Worm (Caenorhabditis elegans) whole organism, L1 larva: Measurements from ENCODE around the gene srsx-22.

ENCODE experiments used
- C04F5.9 ChIP-seq: sonication (generic microtip); optimal IDR thresholded peaks from 2 replicates; lab custom pipeline; 2016; ENCODE audit warnings: missing genetic modification characterization, missing compliant biosample characterization
- C16A3.4 ChIP-seq: fragments of 150-350 bp; optimal IDR thresholded peaks from 2 replicates; lab custom pipeline; 2014; ENCODE audit warnings: missing biosample characterization, missing genetic modification characterization
- F16B12.6 ChIP-seq: fragments of 150-350 bp; optimal IDR thresholded peaks from 2 replicates; lab custom pipeline; 2014; ENCODE audit warnings: missing biosample characterization, missing genetic modification characterization
- aha-1 ChIP-seq: fragments of 150-350 bp; optimal IDR thresholded peaks from 2 replicates; lab custom pipeline; 2014; ENCODE audit warnings: missing biosample characterization, missing genetic modification characterization
- alr-1 ChIP-seq: fragments of 200-800 bp; sonication (Bioruptor generic); optimal IDR thresholded peaks from 2 replicates; lab custom pipeline; 2018; ENCODE audit warnings: borderline replicate concordance, mild to moderate bottlenecking, missing genetic modification characterization, missing compliant biosample characterization
- aly-2 ChIP-seq: fragments of 150-350 bp; optimal IDR thresholded peaks from 2 replicates; lab custom pipeline; 2014; ENCODE audit warnings: missing biosample characterization, missing genetic modification characterization
- ceh-82 ChIP-seq, 3 experiments: fragments of 150-350 bp in 1 of 3; sonication (generic microtip) in 2 of 3; optimal IDR thresholded peaks; 2 replicates each; lab custom pipeline; 2014 to 2017; ENCODE audit warnings: missing biosample characterization in 3 of 3, missing genetic modification characterization in 3 of 3
- ces-1 ChIP-seq: fragments of 150-350 bp; optimal IDR thresholded peaks from 2 replicates; lab custom pipeline; 2014; ENCODE audit warnings: missing biosample characterization, missing genetic modification reagents, missing genetic modification characterization
- dpl-1 ChIP-seq, 3 experiments: fragments of 150-350 bp in 2 of 3; sonication (generic microtip) in 1 of 3; optimal IDR thresholded peaks; 2 replicates each; lab custom pipeline; 2014 to 2017; ENCODE audit warnings: missing biosample characterization in 3 of 3, missing genetic modification characterization in 3 of 3, missing genetic modification reagents in 3 of 3
- dsc-1 ChIP-seq: sonication (generic microtip); optimal IDR thresholded peaks from 2 replicates; lab custom pipeline; 2016; ENCODE audit warnings: mild to moderate bottlenecking, missing genetic modification characterization, missing compliant biosample characterization
- efl-1 ChIP-seq, 4 experiments: fragments of 150-350 bp; optimal IDR thresholded peaks in 3 of 4; peaks in 1 of 4; 1 replicate in 1 of 4; 2 replicates in 3 of 4; lab custom pipeline; 2014; ENCODE audit warnings: missing biosample characterization in 2 of 4, missing genetic modification characterization in 2 of 4, missing genetic modification reagents in 2 of 4
- efl-3 ChIP-seq: fragments of 200-800 bp; sonication (Bioruptor generic); optimal IDR thresholded peaks from 2 replicates; lab custom pipeline; 2018; ENCODE audit warnings: mild to moderate bottlenecking, missing genetic modification characterization, missing compliant biosample characterization
- egl-13 ChIP-seq: sonication (generic microtip); optimal IDR thresholded peaks from 2 replicates; lab custom pipeline; 2016; ENCODE audit warnings: missing genotype, missing genetic modification reagents, missing genetic modification characterization, missing compliant biosample characterization
- egl-27 ChIP-seq, 2 experiments: fragments of 150-350 bp in 1 of 2; sonication (generic microtip); optimal IDR thresholded peaks; 3 replicates each; lab custom pipeline; 2017 to 2018; ENCODE audit warnings: missing biosample characterization in 2 of 2, missing genetic modification characterization in 2 of 2, missing genetic modification reagents in 2 of 2
- elt-3 ChIP-seq, 6 experiments: fragments of 150-350 bp in 1 of 6; sonication (generic microtip); optimal IDR thresholded peaks; 2 replicates each; lab custom pipeline; 2017 to 2018; ENCODE audit warnings: missing biosample characterization in 6 of 6, missing genetic modification characterization in 6 of 6, inconsistent platforms in 1 of 6
- ets-5 ChIP-seq: fragments of 200-800 bp; sonication (Bioruptor generic); IDR thresholded peaks from 2 replicates; pipeline ENCODE4 v1.3.6; 2022; ENCODE audit warnings: missing genetic modification characterization, missing compliant biosample characterization
- fkh-8 ChIP-seq: sonication (generic microtip); optimal IDR thresholded peaks from 2 replicates; lab custom pipeline; 2016; ENCODE audit warnings: mild to moderate bottlenecking, missing genetic modification characterization, missing compliant biosample characterization
- fos-1 ChIP-seq: fragments of 150-350 bp; optimal IDR thresholded peaks from 2 replicates; lab custom pipeline; 2014; ENCODE audit warnings: missing biosample characterization, missing genetic modification characterization
- hlh-4 ChIP-seq: sonication (generic microtip); optimal IDR thresholded peaks from 2 replicates; lab custom pipeline; 2016; ENCODE audit warnings: mild to moderate bottlenecking, missing genetic modification characterization, missing compliant biosample characterization
- hpl-2 ChIP-seq: fragments of 150-350 bp; optimal IDR thresholded peaks from 2 replicates; lab custom pipeline; 2014; ENCODE audit warnings: missing biosample characterization, missing genetic modification reagents, missing genetic modification characterization
- irx-1 ChIP-seq: sonication (generic microtip); optimal IDR thresholded peaks from 2 replicates; lab custom pipeline; 2016; ENCODE audit warnings: missing genetic modification characterization, missing compliant biosample characterization
- isw-1 ChIP-seq: fragments of 200-800 bp; sonication (Bioruptor generic); IDR thresholded peaks from 2 replicates; pipeline ENCODE4 v1.3.6; 2022; ENCODE audit warnings: missing genetic modification characterization, missing compliant biosample characterization
- jun-1 ChIP-seq: fragments of 150-350 bp; optimal IDR thresholded peaks from 2 replicates; lab custom pipeline; 2014; ENCODE audit warnings: missing biosample characterization, missing genetic modification reagents, missing genetic modification characterization
- lin-13 ChIP-seq: fragments of 150-350 bp; optimal IDR thresholded peaks from 2 replicates; lab custom pipeline; 2014; ENCODE audit warnings: missing biosample characterization, missing genetic modification reagents, missing genetic modification characterization
- lin-15B ChIP-seq: fragments of 150-350 bp; sonication (generic microtip); optimal IDR thresholded peaks from 3 replicates; lab custom pipeline; 2014; ENCODE audit warnings: missing biosample characterization, missing genetic modification characterization
- lir-3 ChIP-seq: sonication (generic microtip); optimal IDR thresholded peaks from 2 replicates; lab custom pipeline; 2016; ENCODE audit warnings: mild to moderate bottlenecking, missing genetic modification characterization, moderate library complexity, missing compliant biosample characterization; ENCODE audit not compliant: poor library complexity
- mdl-1 ChIP-seq, 2 experiments: fragments of 150-350 bp; optimal IDR thresholded peaks; 2 replicates each; lab custom pipeline; 2014 to 2017; ENCODE audit warnings: missing biosample characterization in 2 of 2, missing genetic modification characterization in 2 of 2, inconsistent platforms in 1 of 2
- nhr-19 ChIP-seq: fragments of 200-800 bp; sonication (Bioruptor generic); conservative IDR thresholded peaks from 2 replicates; pipeline ENCODE4 v1.3.6; 2022; ENCODE audit warnings: missing genetic modification characterization, missing compliant biosample characterization
- nhr-20 ChIP-seq: sonication (generic microtip); optimal IDR thresholded peaks from 2 replicates; lab custom pipeline; 2016; ENCODE audit warnings: mild to moderate bottlenecking, missing genetic modification characterization, missing compliant biosample characterization
- nhr-237 ChIP-seq: fragments of 150-350 bp; optimal IDR thresholded peaks from 2 replicates; lab custom pipeline; 2014; ENCODE audit warnings: missing biosample characterization, missing genetic modification characterization
- nhr-28 ChIP-seq: fragments of 150-350 bp; optimal IDR thresholded peaks from 2 replicates; lab custom pipeline; 2014; ENCODE audit warnings: missing biosample characterization, missing genetic modification characterization
- nhr-77 ChIP-seq: fragments of 150-350 bp; optimal IDR thresholded peaks from 2 replicates; lab custom pipeline; 2014; ENCODE audit warnings: missing biosample characterization, missing genetic modification characterization
- nhr-90 ChIP-seq: sonication (generic microtip); optimal IDR thresholded peaks from 2 replicates; lab custom pipeline; 2016; ENCODE audit warnings: mild to moderate bottlenecking, missing genetic modification characterization, missing compliant biosample characterization; ENCODE audit not compliant: poor library complexity
- pag-3 ChIP-seq: sonication (generic microtip); optimal IDR thresholded peaks from 2 replicates; lab custom pipeline; 2017; ENCODE audit warnings: missing genetic modification characterization, mild to moderate bottlenecking, missing compliant biosample characterization, antibody characterized with exemption, borderline replicate concordance; ENCODE audit not compliant: insufficient read depth
- rnt-1 ChIP-seq: sonication (generic microtip); optimal IDR thresholded peaks from 2 replicates; lab custom pipeline; 2016; ENCODE audit warnings: mild to moderate bottlenecking, missing genetic modification characterization, moderate library complexity, missing compliant biosample characterization
- snpc-4 ChIP-seq: fragments of 150-350 bp; optimal IDR thresholded peaks from 2 replicates; lab custom pipeline; 2014; ENCODE audit warnings: missing biosample characterization, missing genetic modification characterization
- sox-4 ChIP-seq: sonication (generic microtip); optimal IDR thresholded peaks from 2 replicates; lab custom pipeline; 2016; ENCODE audit warnings: missing genetic modification characterization, missing compliant biosample characterization
- sptf-1 ChIP-seq: fragments of 150-350 bp; optimal IDR thresholded peaks from 2 replicates; lab custom pipeline; 2014; ENCODE audit warnings: missing biosample characterization, missing genetic modification characterization
- unc-30 ChIP-seq: sonication (generic microtip); optimal IDR thresholded peaks from 2 replicates; lab custom pipeline; 2017; ENCODE audit warnings: missing biosample characterization, missing genetic modification characterization
- unc-98 ChIP-seq: fragments of 200-800 bp; sonication (Bioruptor generic); IDR thresholded peaks from 2 replicates; pipeline ENCODE4 v1.3.6; 2022; ENCODE audit warnings: missing genetic modification characterization, missing compliant biosample characterization
- vab-15 ChIP-seq: sonication (generic microtip); optimal IDR thresholded peaks from 2 replicates; lab custom pipeline; 2017; ENCODE audit warnings: missing genotype, mild to moderate bottlenecking, missing genetic modification characterization, missing compliant biosample characterization
- ztf-11 ChIP-seq, 2 experiments: sonication (generic microtip); optimal IDR thresholded peaks; 2 replicates each; lab custom pipeline; 2016 to 2017; ENCODE audit warnings: missing genetic modification characterization in 2 of 2, missing biosample characterization in 1 of 2, missing compliant biosample characterization in 1 of 2

Gene srsx-22

DNA sequence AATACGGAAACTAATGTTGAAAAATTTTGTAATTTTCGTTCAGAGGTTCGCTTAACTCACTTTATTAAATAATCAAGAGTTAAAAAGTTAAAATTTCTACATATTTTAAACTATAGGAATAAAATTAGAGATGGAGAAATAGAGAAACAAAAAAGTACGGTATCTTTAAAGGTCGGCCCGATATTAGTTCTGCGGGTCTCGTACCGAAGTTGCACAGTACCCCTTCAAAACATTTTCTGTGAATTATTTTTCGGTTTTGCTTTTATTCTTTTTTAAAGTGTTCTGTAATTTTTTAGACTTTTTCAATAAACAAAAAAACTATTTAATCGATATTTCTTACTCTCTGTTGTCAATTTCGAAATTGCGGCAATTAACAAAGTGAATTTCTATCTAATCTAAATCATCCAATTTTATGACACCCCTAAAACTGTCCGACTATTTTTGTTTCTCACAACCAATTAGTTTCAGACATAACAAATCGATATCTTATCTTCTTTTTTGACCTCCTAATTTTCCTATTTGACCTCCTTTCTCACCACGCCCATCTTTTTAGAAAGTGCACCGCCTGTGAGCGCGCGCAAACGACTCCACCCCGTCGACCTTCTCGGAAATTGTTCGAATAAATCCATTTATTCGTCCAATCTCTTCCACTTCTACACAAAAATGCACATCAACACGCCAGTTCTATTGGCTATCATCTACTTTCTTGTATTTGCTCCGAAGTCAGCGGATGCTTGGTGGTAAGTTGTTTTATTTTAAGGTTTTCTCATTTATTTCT is 4.2 kb downstream of the srsx-22 start, which contains the start of gene mom-2:
Gene mom-2 (plus strand): TSS at position 554 of the 778 bp plus-strand sequence.
- TF ChIP-seq unc-30 (tag; lab: Kevin White, UChicago) (no peak), C04F5.9 (tag; lab: Kevin White, UChicago) (no peak), dpl-1 (GFP tag; optimal IDR thresholded peaks at IDR 0.05; lab: Kevin White, UChicago) (no peak), ces-1 (no peak), irx-1 (no peak), aha-1 (no peak), mdl-1 (tag; optimal IDR thresholded peaks at IDR 0.05; lab: Kevin White, UChicago) (no peak), egl-27 (tag; optimal IDR thresholded peaks at IDR 0.05; lab: Kevin White, UChicago) (no peak), nhr-20 (no peak), elt-3 (tag; optimal IDR thresholded peaks at IDR 0.05; lab: Kevin White, UChicago) (no peak), F16B12.6 (tag; lab: Kevin White, UChicago) (no peak), nhr-90 (tag; lab: Kevin White, UChicago) (no peak), hpl-2 (no peak), sox-4 (tag; lab: Kevin White, UChicago) (no peak), ceh-82 (tag; optimal IDR thresholded peaks at IDR 0.05; lab: Kevin White, UChicago) (no peak)

DNA sequence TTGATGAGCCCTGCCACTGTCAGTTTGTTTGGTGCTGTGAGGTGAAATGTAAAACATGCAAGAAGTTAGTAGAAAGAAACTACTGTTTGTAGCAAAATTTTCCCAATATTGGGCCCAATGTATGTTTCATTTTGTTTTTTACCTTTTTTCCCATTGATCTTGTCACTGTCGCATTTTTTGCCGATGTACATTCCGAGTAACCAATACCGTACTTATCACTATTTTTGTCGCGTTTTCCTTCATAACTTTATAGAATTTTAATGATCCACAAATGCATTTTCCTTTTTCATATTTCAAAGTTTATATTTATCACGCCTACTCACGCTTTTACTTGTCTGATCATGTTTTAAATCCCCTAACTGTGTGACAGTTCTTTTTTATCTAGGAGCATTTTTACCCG is 6.3 kb downstream of the srsx-22 start:
- TF ChIP-seq isw-1 (GFP tag; lab: Robert Waterston, UW) (no peak), dsc-1 (tag; lab: Kevin White, UChicago) (no peak), vab-15 (tag; lab: Kevin White, UChicago) (no peak), lin-13 (GFP tag; lab: Kevin White, UChicago) (no peak), lin-15B (tag; lab: Kevin White, UChicago) (no peak), pag-3 (tag; lab: Kevin White, UChicago) (no peak), aly-2 (tag; lab: Kevin White, UChicago) (no peak), nhr-237 (tag; lab: Kevin White, UChicago) (no peak), C04F5.9 (tag; lab: Kevin White, UChicago) (no peak), sptf-1 (tag; lab: Kevin White, UChicago) (no peak), fos-1 (tag; lab: Kevin White, UChicago) (no peak), nhr-28 (tag; lab: Kevin White, UChicago) (no peak), unc-98 (GFP tag; lab: Robert Waterston, UW) (no peak), dpl-1 (GFP tag; optimal IDR thresholded peaks at IDR 0.05; lab: Kevin White, UChicago) (no peak)
- TF ChIP-seq, all 84 proteins: peak for 0

DNA sequence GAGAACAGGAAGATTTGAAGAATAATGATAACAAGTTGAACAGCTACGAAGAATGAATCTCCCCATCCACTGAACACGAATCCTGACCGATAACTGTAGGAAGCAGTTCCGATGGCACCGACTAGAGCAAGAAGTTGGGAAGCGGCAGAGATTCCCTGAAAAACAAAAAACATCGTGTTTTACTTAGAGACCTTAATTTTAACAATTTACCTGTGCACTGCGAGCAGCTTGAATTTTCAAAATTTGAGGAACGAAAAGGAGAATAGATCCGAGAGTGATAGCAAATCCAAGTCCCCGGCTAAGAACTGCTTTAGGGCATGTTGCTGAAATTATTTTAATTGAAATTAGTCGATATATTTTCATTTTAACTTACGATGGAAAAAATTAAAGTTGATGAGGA is 7.2 kb downstream of the srsx-22 start:
- TF ChIP-seq alr-1 (tag; lab: Kevin White, UChicago) (no peak), nhr-20 (no peak), efl-1 (optimal IDR thresholded peaks at IDR 0.05; lab: Kevin White, UChicago) (no peak), efl-1 (GFP tag; optimal IDR thresholded peaks at IDR 0.05 in 1 of 2; lab: Kevin White, UChicago) (peak in 1 of 2 experiments; percentile 63), efl-3 (no peak)
- TF ChIP-seq, all 84 proteins: peak for 1

DNA sequence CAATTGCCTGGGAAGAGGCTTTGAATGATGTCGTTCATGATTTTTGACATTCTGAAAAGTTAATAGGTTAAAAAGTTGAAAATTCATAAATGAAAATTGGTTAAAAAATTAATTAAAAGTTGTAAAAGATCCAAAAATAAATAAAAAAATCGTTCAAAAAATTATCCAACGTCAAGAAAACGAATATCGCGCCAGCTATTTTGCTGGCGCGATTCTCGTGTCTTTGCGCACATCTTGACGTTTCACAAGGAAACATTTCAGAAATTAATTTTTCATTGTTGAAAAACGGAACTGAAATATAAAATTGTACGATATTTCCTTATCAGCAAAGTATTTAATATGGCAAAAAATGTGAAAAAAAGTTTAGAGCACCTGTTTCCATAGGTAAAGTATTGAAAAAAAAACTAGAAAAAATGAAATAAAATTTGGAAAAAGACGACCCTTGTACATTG is 7.7 kb downstream of the srsx-22 start, which contains the start of gene mpdu-1:
Gene mpdu-1 (minus strand): TSS at position 51 of the 452 bp plus-strand sequence.
- TF ChIP-seq ztf-11 (tag; optimal IDR thresholded peaks at IDR 0.05; lab: Kevin White, UChicago) (peak in 1 of 2 experiments; percentile 30), hpl-2 (no peak), efl-3 (no peak), nhr-19 (peak; percentile 77), C16A3.4 (tag; lab: Kevin White, UChicago) (peak; percentile 79), snpc-4 (tag; lab: Kevin White, UChicago) (peak; percentile 89), fkh-8 (tag; lab: Kevin White, UChicago) (peak; percentile 21), lir-3 (tag; lab: Kevin White, UChicago) (no peak), hlh-4 (tag; lab: Kevin White, UChicago) (no peak), egl-13 (tag; lab: Kevin White, UChicago) (peak; percentile 39), isw-1 (GFP tag; lab: Robert Waterston, UW) (no peak), aly-2 (tag; lab: Kevin White, UChicago) (no peak), F16B12.6 (tag; lab: Kevin White, UChicago) (no peak), irx-1 (peak; percentile 63), mdl-1 (tag; optimal IDR thresholded peaks at IDR 0.05; lab: Kevin White, UChicago) (peak in 1 of 2 experiments; percentile 23), ets-5 (GFP tag; lab: Robert Waterston, UW) (no peak), nhr-20 (peak; percentile 78), jun-1 (no peak), dpl-1 (GFP tag; optimal IDR thresholded peaks at IDR 0.05; lab: Kevin White, UChicago) (peak; percentile 64 to 81 (median 75)), unc-30 (tag; lab: Kevin White, UChicago) (no peak), rnt-1 (tag; lab: Kevin White, UChicago) (peak; percentile 71), nhr-28 (tag; lab: Kevin White, UChicago) (no peak), nhr-77 (tag; lab: Kevin White, UChicago) (peak; percentile 8)
